Fruit fly (Drosophila melanogaster) whole organism, pupa: ENCODE data around the gene betaggt-I.

ENCODE experiments used
- CG10348 ChIP-seq: fragments of 200-800 bp; sonication (Bioruptor generic); IDR thresholded peaks from 2 replicates; pipeline ENCODE4 v1.3.6; 2022; ENCODE audit warnings: missing biosample characterization, missing genetic modification characterization
- CG12605 ChIP-seq: fragments of 200-800 bp; sonication (Bioruptor generic); IDR thresholded peaks from 2 replicates; pipeline ENCODE4 v1.3.6; 2022; ENCODE audit warnings: missing biosample characterization, missing genetic modification characterization
- CG13204 ChIP-seq: fragments of 200-800 bp; sonication (Bioruptor generic); optimal IDR thresholded peaks from 2 replicates; lab custom pipeline; 2018; ENCODE audit warnings: missing biosample characterization, mild to moderate bottlenecking, missing genetic modification characterization, moderate library complexity
- CG14655 ChIP-seq: fragments of 200-800 bp; sonication (Bioruptor generic); optimal IDR thresholded peaks from 3 replicates; lab custom pipeline; 2017; ENCODE audit warnings: mild to moderate bottlenecking, missing biosample characterization, missing genetic modification reagents, missing genetic modification characterization
- CG15710 ChIP-seq: fragments of 200-800 bp; sonication (Bioruptor generic); optimal IDR thresholded peaks from 2 replicates; lab custom pipeline; 2018; ENCODE audit warnings: missing biosample characterization, mild to moderate bottlenecking, missing genetic modification characterization, moderate library complexity
- CG34367 ChIP-seq: fragments of 200-800 bp; sonication (Bioruptor generic); optimal IDR thresholded peaks from 2 replicates; lab custom pipeline; 2018; ENCODE audit warnings: missing biosample characterization, mild to moderate bottlenecking, missing genetic modification characterization
- CG4496 ChIP-seq: fragments of 200-800 bp; sonication (Bioruptor generic); IDR thresholded peaks from 3 replicates; pipeline ENCODE4 v1.3.6; 2022; ENCODE audit warnings: missing biosample characterization, missing genetic modification characterization
- CG8301 ChIP-seq: fragments of 200-800 bp; sonication (Bioruptor generic); optimal IDR thresholded peaks from 2 replicates; lab custom pipeline; 2018; ENCODE audit warnings: missing biosample characterization, mild to moderate bottlenecking, missing genetic modification characterization
- CG9948 ChIP-seq: fragments of 200-800 bp; sonication (Bioruptor generic); optimal IDR thresholded peaks from 2 replicates; lab custom pipeline; 2018; ENCODE audit warnings: missing biosample characterization, mild to moderate bottlenecking, missing genetic modification characterization, moderate library complexity
- EcR ChIP-seq: fragments of 200-800 bp; sonication (Bioruptor generic); optimal IDR thresholded peaks from 3 replicates; lab custom pipeline; 2019; ENCODE audit warnings: missing biosample characterization, missing genetic modification characterization, mild to moderate bottlenecking, moderate library complexity, missing genetic modification reagents
- Ets98B ChIP-seq: fragments of 200-800 bp; sonication (Bioruptor generic); IDR thresholded peaks from 2 replicates; pipeline ENCODE4 v1.3.6; 2022; ENCODE audit warnings: missing biosample characterization, missing genetic modification characterization
- rn ChIP-seq: fragments of 200-800 bp; sonication (Bioruptor generic); IDR thresholded peaks from 2 replicates; pipeline ENCODE4 v1.3.6; 2022; ENCODE audit warnings: missing biosample characterization, missing genetic modification characterization

dm6 chr2L:4950667-4951066 lies 5.3 kb downstream of the betaggt-I start, which contains the start of gene Jon25Biii:
- TF ChIP-seq Ets98B (no peak), CG14655 (GFP tag; lab: Kevin White, UChicago) (no peak), CG8301 (no peak), rn (no peak), CG13204 (no peak), CG34367 (tag; lab: Kevin White, UChicago) (no peak), CG9948 (no peak), CG4496 (GFP tag; lab: Robert Waterston, UW) (no peak), CG15710 (tag; lab: Kevin White, UChicago) (no peak), EcR (no peak), CG12605 (GFP tag; lab: Robert Waterston, UW) (no peak), CG10348 (GFP tag; lab: Robert Waterston, UW) (no peak)
